Worm (Caenorhabditis elegans): ENCODE results near the gene B0281.4.

Gene B0281.4

DNA sequence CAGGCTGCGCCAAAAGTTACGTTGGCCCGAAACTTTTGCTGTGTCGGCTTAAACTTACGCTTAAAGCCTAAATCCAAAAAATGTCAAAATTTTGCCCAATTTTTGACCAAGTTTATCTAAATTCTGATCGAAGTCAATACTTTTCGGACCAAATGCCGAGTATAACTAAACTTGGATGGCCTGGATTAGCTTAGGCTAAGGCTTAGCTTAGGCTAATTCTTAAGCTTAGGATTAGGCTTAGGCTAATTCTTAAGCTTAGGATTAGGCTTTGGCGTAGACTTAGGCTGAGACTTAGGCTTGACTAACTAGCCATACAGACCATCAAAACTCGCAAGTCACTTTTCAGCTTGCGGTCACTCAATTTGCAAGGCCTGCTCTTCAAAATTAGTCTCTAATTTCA lies 37.5 kb upstream of the B0281.4 start:
- no peak for TF ChIP-seq sea-2 (GFP tag; optimal IDR thresholded peaks at IDR 0.05)
- no peak for TF ChIP-seq ceh-16 (tag; optimal IDR thresholded peaks at IDR 0.05)
- TF ChIP-seq nfya-1 (tag; optimal IDR thresholded peaks at IDR 0.05; ENCODE audit: insufficient read depth), result no peak
- no peak for TF ChIP-seq unc-62 (GFP tag; optimal IDR thresholded peaks at IDR 0.05)
- TF ChIP-seq nhr-12 (tag; optimal IDR thresholded peaks at IDR 0.05), result no peak
- TF ChIP-seq ceh-28 (tag; optimal IDR thresholded peaks at IDR 0.05), result no peak
- TF ChIP-seq elt-2 (tag; optimal IDR thresholded peaks at IDR 0.05), result no peak
- TF ChIP-seq lin-15B (tag; optimal IDR thresholded peaks at IDR 0.05), result no peak

DNA sequence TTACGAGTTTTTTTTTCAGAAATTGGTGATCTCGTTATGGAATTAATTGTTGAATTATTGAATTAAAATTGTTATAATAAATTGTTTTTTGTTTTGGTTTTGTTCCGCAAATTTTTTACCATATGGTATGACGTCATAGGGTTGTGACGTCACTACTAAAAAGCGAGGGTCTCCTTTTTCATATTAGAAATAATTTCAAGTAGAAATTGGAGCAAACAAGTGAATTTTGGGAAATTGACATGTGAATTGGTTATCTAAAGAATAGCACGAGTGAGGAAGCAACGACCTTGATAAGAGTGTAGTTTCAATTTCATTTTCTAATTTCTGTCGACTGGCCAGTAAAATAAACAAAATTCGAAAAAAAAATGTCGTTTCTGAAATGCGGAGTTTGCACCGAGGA lies 36.9 kb upstream of the B0281.4 start, which contains the start of gene F43C11.7:
Gene F43C11.7 (plus strand): TSS at position 326 of the 400 bp plus-strand sequence.
- TF ChIP-seq sea-2 (GFP tag; optimal IDR thresholded peaks at IDR 0.05), result no peak
- no peak for TF ChIP-seq fkh-10 (GFP tag; optimal IDR thresholded peaks at IDR 0.05)
- TF ChIP-seq nhr-25 (tag; optimal IDR thresholded peaks at IDR 0.05), result no peak
- no peak for TF ChIP-seq ceh-16 (tag; optimal IDR thresholded peaks at IDR 0.05)
- TF ChIP-seq elt-2 (tag; optimal IDR thresholded peaks at IDR 0.05), result peak; percentile 87
- no peak for TF ChIP-seq ceh-9 (tag; optimal IDR thresholded peaks at IDR 0.05)
- TF ChIP-seq snpc-4 (tag; optimal IDR thresholded peaks at IDR 0.05), result no peak
- peak; percentile 49 for TF ChIP-seq pqm-1 (tag; optimal IDR thresholded peaks at IDR 0.05)
- TF ChIP-seq nhr-43 (tag; optimal IDR thresholded peaks at IDR 0.05; ENCODE audit: poor library complexity, severe bottlenecking), result no peak
- TF ChIP-seq daf-12 (tag; optimal IDR thresholded peaks at IDR 0.05), result no peak
- TF ChIP-seq egl-5 (tag; optimal IDR thresholded peaks at IDR 0.05), result no peak
- TF ChIP-seq ceh-82 (tag; optimal IDR thresholded peaks at IDR 0.05), result no peak
- no peak for TF ChIP-seq nhr-28 (tag; optimal IDR thresholded peaks at IDR 0.05)
- no peak for TF ChIP-seq ceh-28 (tag; optimal IDR thresholded peaks at IDR 0.05)
- peak; percentile 51 for TF ChIP-seq pha-4 (tag; optimal IDR thresholded peaks at IDR 0.05)
- no peak for TF ChIP-seq nhr-11 (tag; optimal IDR thresholded peaks at IDR 0.05)
- no peak for TF ChIP-seq mdl-1 (tag; optimal IDR thresholded peaks at IDR 0.05)
- no peak for TF ChIP-seq lin-39 (tag; optimal IDR thresholded peaks at IDR 0.05)
- TF ChIP-seq aly-2 (tag; optimal IDR thresholded peaks at IDR 0.05), result no peak
- TF ChIP-seq hmg-11 (tag; optimal IDR thresholded peaks at IDR 0.05), result no peak
- TF ChIP-seq ZK546.5 (tag; optimal IDR thresholded peaks at IDR 0.05), result no peak
- TF ChIP-seq unc-39 (tag; optimal IDR thresholded peaks at IDR 0.05), result no peak
- TF ChIP-seq skn-1 (tag; optimal IDR thresholded peaks at IDR 0.05), result no peak
- TF ChIP-seq jun-1 (tag; optimal IDR thresholded peaks at IDR 0.05), result no peak
- TF ChIP-seq elt-3 (tag; optimal IDR thresholded peaks at IDR 0.05), result no peak

- TF ChIP-seq daf-12 (tag; optimal IDR thresholded peaks at IDR 0.05), result no peak
- TF ChIP-seq elt-1 (tag; optimal IDR thresholded peaks at IDR 0.05), result no peak
- TF ChIP-seq nhr-23 (tag; optimal IDR thresholded peaks at IDR 0.05), result no peak
- no peak for TF ChIP-seq hmg-11 (tag; optimal IDR thresholded peaks at IDR 0.05)
- no peak for TF ChIP-seq tbx-2 (tag; optimal IDR thresholded peaks at IDR 0.05)
- no peak for TF ChIP-seq mdl-1 (tag; optimal IDR thresholded peaks at IDR 0.05)
Measured at ce11 chrII:2332220-2332619, 33.6 kb upstream of the B0281.4 start, which contains the start of gene F43C11.8. TSS of gene F43C11.8 (plus strand) at chrII:2332520.

ce11 chrII:2330462-2330861 lies 31.8 kb upstream of the B0281.4 start:
- TF ChIP-seq egl-5 (tag; optimal IDR thresholded peaks at IDR 0.05) (no peak), unc-39 (tag; optimal IDR thresholded peaks at IDR 0.05) (no peak), ztf-11 (tag; optimal IDR thresholded peaks at IDR 0.05) (no peak), elt-2 (tag; optimal IDR thresholded peaks at IDR 0.05) (no peak), ceh-82 (tag; optimal IDR thresholded peaks at IDR 0.05) (no peak), aly-2 (tag; optimal IDR thresholded peaks at IDR 0.05) (no peak)

- TF ChIP-seq snpc-4 (tag; optimal IDR thresholded peaks at IDR 0.05) (no peak), ceh-82 (tag; optimal IDR thresholded peaks at IDR 0.05) (no peak), elt-3 (tag; optimal IDR thresholded peaks at IDR 0.05) (no peak), nhr-67 (tag; optimal IDR thresholded peaks at IDR 0.05) (no peak), mml-1 (tag; optimal IDR thresholded peaks at IDR 0.05) (no peak), sea-2 (GFP tag; optimal IDR thresholded peaks at IDR 0.05) (no peak), nhr-77 (tag; optimal IDR thresholded peaks at IDR 0.05) (no peak), ceh-28 (tag; optimal IDR thresholded peaks at IDR 0.05) (no peak), ztf-11 (tag; optimal IDR thresholded peaks at IDR 0.05) (no peak), hmg-11 (tag; optimal IDR thresholded peaks at IDR 0.05) (no peak), fos-1 (tag; optimal IDR thresholded peaks at IDR 0.05) (no peak), eor-1 (tag; optimal IDR thresholded peaks at IDR 0.05) (no peak), ztf-4 (tag; optimal IDR thresholded peaks at IDR 0.05) (no peak), egl-27 (tag; optimal IDR thresholded peaks at IDR 0.05) (no peak), lin-39 (tag; optimal IDR thresholded peaks at IDR 0.05) (no peak)
Measured at ce11 chrII:2328963-2329442, 30.4 kb upstream of the B0281.4 start, which contains the start of the genes ZK1240.8 and ZK1240.1. TSS of gene ZK1240.8 (minus strand) at chrII:2329063. TSS of gene ZK1240.1 (plus strand) at chrII:2329392.
